Fruit fly (Drosophila melanogaster): ENCODE data around the gene CG1578.

- TF ChIP-seq Dek (tag; optimal IDR thresholded peaks at IDR 0.05) (no peak), Dll (GFP tag; IDR thresholded peaks at IDR 0.05; ENCODE audit: partially characterized antibody) (no peak), btn (GFP tag; optimal IDR thresholded peaks at IDR 0.05) (no peak), Fer2 (tag; optimal IDR thresholded peaks at IDR 0.05) (no peak), kay (GFP tag; optimal IDR thresholded peaks at IDR 0.05) (no peak), hbn (GFP tag; IDR thresholded peaks at IDR 0.05; ENCODE audit: partially characterized antibody) (no peak), CG14014 (GFP tag; IDR thresholded peaks at IDR 0.05) (no peak), CG10274 (GFP tag; optimal IDR thresholded peaks at IDR 0.05) (no peak), pho (GFP tag; optimal IDR thresholded peaks at IDR 0.05) (no peak), Fer3 (tag; optimal IDR thresholded peaks at IDR 0.05) (no peak), gsb (GFP tag; IDR thresholded peaks at IDR 0.05) (no peak), Lim3 (GFP tag; IDR thresholded peaks at IDR 0.05) (no peak)
These were observed 46.9 kb downstream of the CG1578 start for dm6 chrX:11769435-11769834.

All from whole organism, embryonic.